Worm (Caenorhabditis elegans): ENCODE results near the gene ret-1.

DNA sequence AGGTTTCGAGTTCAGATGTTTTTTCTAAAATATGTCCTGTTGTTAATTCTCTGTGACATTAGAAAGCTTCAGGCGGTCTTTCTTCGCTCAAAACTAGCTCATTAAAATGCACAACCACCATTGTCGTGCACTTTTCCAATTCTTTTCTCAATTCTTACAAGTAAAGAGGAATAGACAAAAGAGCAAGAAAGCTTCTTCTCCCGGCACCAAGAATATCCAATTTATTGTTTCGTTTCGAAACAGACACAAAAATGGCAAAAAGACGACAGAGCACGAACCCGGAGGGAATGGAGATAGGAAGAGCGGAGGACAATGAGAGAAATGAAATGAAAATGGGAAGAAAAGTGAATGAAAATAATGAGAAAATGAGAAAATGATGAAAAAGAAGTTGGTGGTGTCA, 5.4 kb upstream of the ret-1 start:
- TF ChIP-seq him-1 (tag; optimal IDR thresholded peaks at IDR 0.05) (no peak), W03F9.2 (tag; optimal IDR thresholded peaks at IDR 0.05) (no peak), dao-5 (tag; optimal IDR thresholded peaks at IDR 0.05) (no peak)
